Worm (Caenorhabditis elegans) whole organism, late embryonic: ENCODE data around the gene B0310.1.

Source experiments
- ahr-1 ChIP-seq: sonication (generic microtip); optimal IDR thresholded peaks from 2 replicates; lab custom pipeline; 2016; ENCODE audit warnings: missing genetic modification characterization, missing compliant biosample characterization
- ama-1 ChIP-seq: fragments of 150-350 bp; optimal IDR thresholded peaks from 2 replicates; lab custom pipeline; 2014
- dve-1 ChIP-seq: sonication (generic microtip); optimal IDR thresholded peaks from 2 replicates; lab custom pipeline; 2017; ENCODE audit warnings: antibody characterized with exemption, mild to moderate bottlenecking, missing genetic modification characterization, missing compliant biosample characterization
- fkh-10 ChIP-seq: fragments of 150-350 bp; optimal IDR thresholded peaks from 2 replicates; lab custom pipeline; 2014; ENCODE audit warnings: missing biosample characterization, missing genetic modification reagents, missing genetic modification characterization
- gmeb-2 ChIP-seq: sonication (generic microtip); optimal IDR thresholded peaks from 2 replicates; lab custom pipeline; 2016; ENCODE audit warnings: missing genetic modification characterization, inconsistent platforms, missing compliant biosample characterization
- madf-2 ChIP-seq: sonication (generic microtip); optimal IDR thresholded peaks from 2 replicates; lab custom pipeline; 2017; ENCODE audit warnings: missing genetic modification characterization, missing compliant biosample characterization
- pag-3 ChIP-seq: sonication (generic microtip); optimal IDR thresholded peaks from 2 replicates; lab custom pipeline; 2016; ENCODE audit warnings: missing compliant biosample characterization, missing genetic modification characterization, borderline replicate concordance
- pha-2 ChIP-seq: sonication (generic microtip); optimal IDR thresholded peaks from 2 replicates; lab custom pipeline; 2017; ENCODE audit warnings: mild to moderate bottlenecking, missing genetic modification characterization, missing compliant biosample characterization
- pha-4 ChIP-seq: fragments of 150-350 bp; optimal IDR thresholded peaks from 2 replicates; lab custom pipeline; 2018; ENCODE audit warnings: missing biosample characterization, missing genetic modification reagents, missing genetic modification characterization
- pqm-1 ChIP-seq: sonication (generic microtip); optimal IDR thresholded peaks from 2 replicates; lab custom pipeline; 2016; ENCODE audit warnings: missing genetic modification characterization, missing compliant biosample characterization
- tbx-7 ChIP-seq: sonication (generic microtip); optimal IDR thresholded peaks from 2 replicates; lab custom pipeline; 2016; ENCODE audit warnings: missing genotype, missing genetic modification characterization, missing compliant biosample characterization
- unc-55 ChIP-seq: sonication (generic microtip); optimal IDR thresholded peaks from 2 replicates; lab custom pipeline; 2017; ENCODE audit warnings: missing biosample characterization, missing genetic modification reagents, missing genetic modification characterization

DNA sequence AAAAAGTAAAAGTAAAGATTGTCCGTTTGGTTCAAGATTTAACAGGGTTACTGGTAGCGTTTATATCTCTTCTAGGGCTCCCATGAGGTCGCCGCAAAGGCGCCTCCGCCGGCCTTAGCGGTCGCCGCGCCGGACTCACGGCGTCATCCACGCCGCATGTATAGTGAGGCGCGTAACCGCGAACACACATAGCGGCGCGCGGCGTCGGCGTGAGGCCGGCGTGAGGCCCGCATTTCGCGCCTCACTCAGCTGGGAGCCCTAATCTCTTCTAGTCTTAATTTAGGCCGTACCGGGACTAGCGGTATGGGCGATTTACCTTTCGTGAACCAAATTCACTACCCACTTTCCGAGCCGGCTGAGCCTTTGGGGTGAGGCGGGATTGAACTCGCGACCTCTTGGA, 31.4 kb upstream of the B0310.1 start:
- TF ChIP-seq pha-2 (tag; lab: Kevin White, UChicago) (no peak), tbx-7 (tag; lab: Kevin White, UChicago) (no peak), fkh-10 (GFP tag; lab: Kevin White, UChicago) (no peak), ama-1 (no peak), dve-1 (tag; lab: Kevin White, UChicago) (no peak), pag-3 (tag; lab: Kevin White, UChicago) (no peak), pqm-1 (no peak), pha-4 (tag; lab: Kevin White, UChicago) (no peak), ahr-1 (tag; lab: Kevin White, UChicago) (no peak), madf-2 (tag; lab: Kevin White, UChicago) (no peak), unc-55 (GFP tag; lab: Kevin White, UChicago) (no peak), gmeb-2 (tag; lab: Kevin White, UChicago) (no peak)
